Worm (Caenorhabditis elegans) whole organism, L4/young adult: ENCODE measurements around the gene Y39B6A.34.

Experiments used
- dao-5 ChIP-seq: sonication (generic microtip); optimal IDR thresholded peaks from 2 replicates; lab custom pipeline; 2016; ENCODE audit warnings: missing genotype, missing genetic modification characterization, moderate library complexity, missing compliant biosample characterization
- him-1 ChIP-seq: sonication (generic microtip); optimal IDR thresholded peaks from 2 replicates; lab custom pipeline; 2016; ENCODE audit warnings: missing genotype, missing genetic modification reagents, missing genetic modification characterization, missing compliant biosample characterization

DNA sequence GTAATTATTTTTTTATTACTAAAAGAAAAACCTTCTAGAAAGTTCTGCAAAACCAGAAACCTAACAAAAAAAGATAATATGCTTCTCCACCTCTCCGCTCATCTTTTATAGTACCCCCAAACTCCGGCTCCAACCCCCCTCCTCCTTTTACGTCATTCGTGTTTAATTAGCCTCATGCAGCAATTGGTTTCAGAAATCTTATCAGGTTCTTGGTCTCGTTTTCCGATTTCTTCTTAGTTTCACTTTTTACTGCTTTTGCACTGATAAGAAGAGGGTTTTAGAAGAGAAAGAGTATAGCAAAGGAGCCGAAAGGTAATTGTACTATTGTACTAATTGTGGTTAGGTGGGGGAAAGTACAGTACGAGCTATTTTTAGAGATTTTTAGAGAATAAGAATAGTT, 50.6 kb downstream of the Y39B6A.34 start:
- TF ChIP-seq dao-5 (no peak), him-1 (tag; lab: Kevin White, UChicago) (no peak)
